Worm (Caenorhabditis elegans): ENCODE results near the gene smf-1.

smf-1 gene

DNA sequence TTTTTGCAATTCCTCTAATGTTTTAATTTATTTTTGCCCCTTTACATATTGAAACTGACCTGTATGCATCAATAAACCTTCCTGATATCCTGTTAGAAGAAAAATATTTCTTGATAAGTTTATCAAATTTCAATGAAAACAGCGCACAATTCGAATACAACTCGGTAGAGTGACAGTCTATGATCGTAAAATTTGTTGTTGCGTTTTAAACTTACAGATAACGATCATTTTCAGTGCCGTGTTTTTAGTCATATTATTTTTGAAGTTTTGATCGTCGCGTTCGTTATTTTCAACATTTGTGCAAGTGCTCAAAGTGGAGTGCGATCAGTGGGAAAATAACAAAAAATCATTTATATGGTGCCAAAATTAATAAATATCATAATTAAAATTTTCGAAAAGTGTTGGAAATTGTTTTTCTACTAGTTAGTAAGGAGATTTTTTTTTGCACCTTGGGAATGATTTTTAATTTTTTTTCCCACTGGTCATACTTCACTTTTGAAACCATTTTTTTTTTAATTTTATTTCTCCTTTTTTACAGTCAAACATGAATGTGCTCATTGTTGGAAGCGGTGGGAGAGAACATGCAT is 48.4 kb downstream of the smf-1 start, which contains the start of gene F38B6.4:
F38B6.4 (plus strand) TSS at position 537 of the 587 bp plus-strand sequence.
- TF ChIP-seq athp-1 (tag; optimal IDR thresholded peaks at IDR 0.05), result no peak
- TF ChIP-seq nhr-80 (tag; optimal IDR thresholded peaks at IDR 0.05), result peak; percentile 63
- no peak for TF ChIP-seq snpc-1.3 (tag; optimal IDR thresholded peaks at IDR 0.05; ENCODE audit: insufficient read depth)

DNA sequence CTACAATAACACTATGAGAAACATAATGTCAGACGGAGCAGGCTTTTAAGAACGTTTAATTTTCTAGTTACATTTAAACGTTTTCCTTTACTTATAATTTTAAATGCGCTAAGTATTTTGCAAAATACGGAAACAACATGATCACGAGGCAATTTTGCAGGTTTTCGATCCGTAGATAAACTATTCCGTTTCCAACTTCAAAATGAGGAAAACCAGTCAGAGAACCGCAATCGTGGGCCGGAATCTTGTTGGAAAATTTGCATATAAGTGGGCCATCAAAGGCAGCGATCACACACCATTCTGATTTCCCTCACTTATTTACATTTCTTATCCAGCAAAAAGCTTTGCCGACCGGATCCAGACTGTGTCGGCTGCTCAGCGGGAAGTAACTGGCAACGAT is 50.3 kb downstream of the smf-1 start, which contains the start of gene col-172:
col-172 (plus strand) TSS at position 301 of the 400 bp plus-strand sequence.
- TF ChIP-seq F57C9.4 (tag; optimal IDR thresholded peaks at IDR 0.05) (no peak), rec-8 (tag; optimal IDR thresholded peaks at IDR 0.05) (no peak), ceh-79 (tag; optimal IDR thresholded peaks at IDR 0.05) (no peak), bed-2 (GFP tag; IDR thresholded peaks at IDR 0.05) (no peak), mes-4 (tag; optimal IDR thresholded peaks at IDR 0.05) (no peak), mxl-1 (tag; optimal IDR thresholded peaks at IDR 0.05) (no peak), F22D6.2 (tag; optimal IDR thresholded peaks at IDR 0.05) (no peak), mel-28 (tag; optimal IDR thresholded peaks at IDR 0.05; ENCODE audit: borderline replicate concordance) (no peak), ztf-25 (GFP tag; IDR thresholded peaks at IDR 0.05) (no peak), athp-1 (tag; optimal IDR thresholded peaks at IDR 0.05) (no peak), sea-2 (GFP tag; IDR thresholded peaks at IDR 0.05) (no peak), snpc-1.1 (tag; optimal IDR thresholded peaks at IDR 0.05; ENCODE audit: insufficient read depth) (no peak), zim-3 (tag; optimal IDR thresholded peaks at IDR 0.05) (no peak), madf-6 (GFP tag; IDR thresholded peaks at IDR 0.05) (no peak), ccch-3 (GFP tag; optimal IDR thresholded peaks at IDR 0.05) (no peak), C17E4.6 (GFP tag; IDR thresholded peaks at IDR 0.05) (no peak), nhr-90 (tag; optimal IDR thresholded peaks at IDR 0.05) (no peak)

DNA sequence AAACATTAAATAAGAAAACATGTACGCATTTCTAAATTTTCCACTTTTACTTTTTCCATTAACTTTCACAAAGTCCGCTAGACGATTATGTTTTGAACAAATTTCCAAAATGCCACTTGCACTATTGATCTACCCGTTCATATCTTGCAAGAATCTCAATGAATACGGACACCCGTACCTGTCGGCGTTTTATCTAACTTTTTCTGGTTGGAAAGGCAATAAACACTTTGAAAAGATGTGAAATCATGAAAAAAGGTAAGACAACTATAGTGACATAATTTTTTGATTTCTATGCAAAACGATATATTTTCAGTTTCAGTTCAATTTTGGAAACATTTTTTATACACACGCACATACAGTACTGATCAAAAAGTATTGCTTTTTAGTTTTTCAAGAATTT is 51.1 kb downstream of the smf-1 start:
- TF ChIP-seq ceh-40 (GFP tag; IDR thresholded peaks at IDR 0.05) (no peak), B0019.2 (GFP tag; conservative IDR thresholded peaks at IDR 0.05) (no peak), F33H1.4 (GFP tag; IDR thresholded peaks at IDR 0.05) (no peak), egl-44 (GFP tag; IDR thresholded peaks at IDR 0.05) (no peak), nhr-90 (tag; optimal IDR thresholded peaks at IDR 0.05) (no peak), chd-7 (tag; optimal IDR thresholded peaks at IDR 0.05) (no peak), ceh-27 (GFP tag; optimal IDR thresholded peaks at IDR 0.05) (no peak), hmg-1.2 (GFP tag; IDR thresholded peaks at IDR 0.05) (no peak), ZK185.1 (tag; optimal IDR thresholded peaks at IDR 0.05; ENCODE audit: poor library complexity, severe bottlenecking) (no peak), tbx-9 (tag; optimal IDR thresholded peaks at IDR 0.05; ENCODE audit: borderline replicate concordance) (no peak), pha-4 (tag; optimal IDR thresholded peaks at IDR 0.05) (no peak), madf-6 (GFP tag; IDR thresholded peaks at IDR 0.05) (no peak), snpc-1.3 (tag; optimal IDR thresholded peaks at IDR 0.05; ENCODE audit: insufficient read depth) (no peak), F39B2.1 (GFP tag; IDR thresholded peaks at IDR 0.05) (no peak), madf-8 (GFP tag; conservative IDR thresholded peaks at IDR 0.05) (no peak), ztf-3 (GFP tag; optimal IDR thresholded peaks at IDR 0.05) (no peak), lir-1 (GFP tag; conservative IDR thresholded peaks at IDR 0.05) (no peak)
